Fruit fly (Drosophila melanogaster) whole organism, embryonic: ENCODE data around the gene SmydA-9.

ENCODE experiments used
- Atf3 ChIP-seq: fragments of 200-800 bp; sonication (Bioruptor generic); optimal IDR thresholded peaks from 3 replicates; lab custom pipeline; 2016; ENCODE audit warnings: missing biosample characterization, missing genetic modification characterization
- CG10431 ChIP-seq: fragments of 200-800 bp; sonication (Bioruptor generic); optimal IDR thresholded peaks from 3 replicates; lab custom pipeline; 2018; ENCODE audit warnings: missing biosample characterization, mild to moderate bottlenecking, missing genetic modification characterization
- CG10462 ChIP-seq: fragments of 200-800 bp; sonication (Bioruptor generic); optimal IDR thresholded peaks from 2 replicates; lab custom pipeline; 2016; ENCODE audit warnings: missing biosample characterization, missing genetic modification characterization
- CG12071 ChIP-seq: fragments of 200-800 bp; sonication (Bioruptor generic); optimal IDR thresholded peaks from 3 replicates; lab custom pipeline; 2018; ENCODE audit warnings: missing biosample characterization, mild to moderate bottlenecking, missing genetic modification characterization
- CG12299 ChIP-seq: fragments of 200-800 bp; sonication (Bioruptor generic); optimal IDR thresholded peaks from 2 replicates; lab custom pipeline; 2018; ENCODE audit warnings: missing biosample characterization, mild to moderate bottlenecking, missing genetic modification characterization
- CG12744 ChIP-seq: fragments of 200-800 bp; sonication (Bioruptor generic); optimal IDR thresholded peaks from 2 replicates; lab custom pipeline; 2016; ENCODE audit warnings: missing biosample characterization, missing genetic modification characterization
- CG14050 ChIP-seq: fragments of 200-800 bp; sonication (Bioruptor generic); IDR thresholded peaks from 3 replicates; pipeline ENCODE4 v1.3.6; 2022; ENCODE audit warnings: missing biosample characterization, missing genetic modification characterization
- CG15601 ChIP-seq: fragments of 200-800 bp; sonication (Bioruptor generic); optimal IDR thresholded peaks from 3 replicates; lab custom pipeline; 2019; ENCODE audit warnings: missing biosample characterization, mild to moderate bottlenecking, missing genetic modification characterization, moderate library complexity
- CG18764 ChIP-seq: fragments of 200-800 bp; sonication (Bioruptor generic); optimal IDR thresholded peaks from 3 replicates; lab custom pipeline; 2016; ENCODE audit warnings: missing biosample characterization, missing genetic modification characterization
- CG2889 ChIP-seq: fragments of 200-800 bp; sonication (Bioruptor generic); IDR thresholded peaks from 3 replicates; pipeline ENCODE4 v1.3.6; 2022; ENCODE audit warnings: missing biosample characterization, missing genetic modification characterization
- CG34422 ChIP-seq: fragments of 200-800 bp; sonication (Bioruptor generic); IDR thresholded peaks from 3 replicates; pipeline ENCODE4 v1.3.6; 2022; ENCODE audit warnings: missing biosample characterization, missing genetic modification characterization
- CG3995 ChIP-seq: fragments of 200-800 bp; sonication (Bioruptor generic); optimal IDR thresholded peaks from 3 replicates; lab custom pipeline; 2016; ENCODE audit warnings: missing biosample characterization, missing genetic modification characterization
- CG4424 ChIP-seq: fragments of 200-800 bp; sonication (Bioruptor generic); optimal IDR thresholded peaks from 3 replicates; lab custom pipeline; 2016; ENCODE audit warnings: missing biosample characterization, missing genetic modification characterization
- CG4707 ChIP-seq: fragments of 200-800 bp; sonication (Bioruptor generic); optimal IDR thresholded peaks from 2 replicates; lab custom pipeline; 2018; ENCODE audit warnings: missing biosample characterization, mild to moderate bottlenecking, missing genetic modification characterization, moderate library complexity
- CG6813 ChIP-seq: fragments of 200-800 bp; sonication (Bioruptor generic); optimal IDR thresholded peaks from 2 replicates; lab custom pipeline; 2017; ENCODE audit warnings: missing biosample characterization, missing genetic modification characterization, mild to moderate bottlenecking, moderate library complexity, missing genetic modification reagents
- CG7271 ChIP-seq: fragments of 200-800 bp; sonication (Bioruptor generic); optimal IDR thresholded peaks from 2 replicates; lab custom pipeline; 2018; ENCODE audit warnings: missing biosample characterization, mild to moderate bottlenecking, missing genetic modification characterization, moderate library complexity
- D19B ChIP-seq: fragments of 200-800 bp; sonication (Bioruptor generic); optimal IDR thresholded peaks from 2 replicates; lab custom pipeline; 2017; ENCODE audit warnings: missing biosample characterization, mild to moderate bottlenecking, missing genetic modification characterization
- Dref ChIP-seq: fragments of 200-800 bp; sonication (Bioruptor generic); IDR thresholded peaks from 2 replicates; pipeline ENCODE4 v1.3.6; 2022; ENCODE audit warnings: missing biosample characterization, missing genetic modification characterization
- Drgx ChIP-seq: fragments of 200-800 bp; sonication (Bioruptor generic); IDR thresholded peaks from 2 replicates; pipeline ENCODE4 v1.3.6; 2022; ENCODE audit warnings: missing biosample characterization, missing genetic modification characterization
- Elba2 ChIP-seq: fragments of 200-800 bp; sonication (Bioruptor generic); optimal IDR thresholded peaks from 3 replicates; lab custom pipeline; 2016; ENCODE audit warnings: missing biosample characterization, missing genetic modification characterization
- Fer3 ChIP-seq: fragments of 200-800 bp; sonication (Bioruptor generic); optimal IDR thresholded peaks from 2 replicates; lab custom pipeline; 2018; ENCODE audit warnings: missing biosample characterization, mild to moderate bottlenecking, missing genetic modification characterization, moderate library complexity
- Mrtf ChIP-seq: fragments of 200-800 bp; sonication (Bioruptor generic); IDR thresholded peaks from 3 replicates; pipeline ENCODE4 v1.3.6; 2022; ENCODE audit warnings: missing biosample characterization, missing genetic modification characterization
- NK7.1 ChIP-seq: fragments of 200-800 bp; sonication (Bioruptor generic); optimal IDR thresholded peaks from 3 replicates; lab custom pipeline; 2016; ENCODE audit warnings: missing biosample characterization, missing genetic modification characterization
- Oaz ChIP-seq: fragments of 200-800 bp; sonication (Bioruptor generic); IDR thresholded peaks from 2 replicates; pipeline ENCODE4 v1.3.6; 2022; ENCODE audit warnings: missing biosample characterization, missing genetic modification characterization
- Scr ChIP-seq: fragments of 200-800 bp; sonication (Bioruptor generic); IDR thresholded peaks from 2 replicates; pipeline ENCODE4 v1.3.6; 2022; ENCODE audit warnings: missing biosample characterization, missing genetic modification characterization; ENCODE audit not compliant: partially characterized antibody
- Side ChIP-seq: fragments of 200-800 bp; sonication (Bioruptor generic); optimal IDR thresholded peaks from 2 replicates; lab custom pipeline; 2016; ENCODE audit warnings: missing biosample characterization, missing genetic modification characterization
- Trl ChIP-seq, 3 experiments: fragments of >200 bp in 2 of 3; fragments of 200-800 bp in 1 of 3; sonication (Bioruptor generic) in 1 of 3; optimal IDR thresholded peaks; 2 replicates in 1 of 3; 3 replicates in 2 of 3; lab custom pipeline; 2016 to 2017; ENCODE audit warnings: missing biosample characterization in 1 of 3, missing genetic modification characterization in 1 of 3
- YL-1 ChIP-seq: fragments of 200-800 bp; sonication (Bioruptor generic); optimal IDR thresholded peaks from 3 replicates; lab custom pipeline; 2017; ENCODE audit warnings: missing biosample characterization, mild to moderate bottlenecking, missing genetic modification characterization
- ac ChIP-seq: fragments of 200-800 bp; sonication (Bioruptor generic); optimal IDR thresholded peaks from 3 replicates; lab custom pipeline; 2017; ENCODE audit warnings: missing biosample characterization, mild to moderate bottlenecking, missing genetic modification characterization
- al ChIP-seq: fragments of 200-800 bp; sonication (Bioruptor generic); IDR thresholded peaks from 2 replicates; pipeline ENCODE4 v1.3.6; 2022; ENCODE audit warnings: missing biosample characterization, missing genetic modification characterization
- bowl ChIP-seq: fragments of 200-800 bp; sonication (Bioruptor generic); IDR thresholded peaks from 2 replicates; pipeline ENCODE4 v1.3.6; 2022; ENCODE audit warnings: missing biosample characterization, missing genetic modification characterization
- br ChIP-seq: fragments of >200 bp; optimal IDR thresholded peaks from 2 replicates; lab custom pipeline; 2017
- danr ChIP-seq: fragments of 200-800 bp; sonication (Bioruptor generic); IDR thresholded peaks from 2 replicates; pipeline ENCODE4 v1.3.6; 2022; ENCODE audit warnings: missing biosample characterization, missing genetic modification characterization
- gem ChIP-seq: fragments of 200-800 bp; sonication (Bioruptor generic); optimal IDR thresholded peaks from 2 replicates; lab custom pipeline; 2019; ENCODE audit warnings: missing biosample characterization, mild to moderate bottlenecking, missing genetic modification characterization, moderate library complexity
- hth ChIP-seq: fragments of >200 bp; optimal IDR thresholded peaks from 2 replicates; lab custom pipeline; 2017; ENCODE audit warnings: inconsistent platforms
- jing ChIP-seq: fragments of 200-800 bp; sonication (Bioruptor generic); optimal IDR thresholded peaks from 2 replicates; lab custom pipeline; 2018; ENCODE audit warnings: missing biosample characterization, mild to moderate bottlenecking, missing genetic modification characterization
- kah ChIP-seq: fragments of 200-800 bp; sonication (Bioruptor generic); optimal IDR thresholded peaks from 2 replicates; lab custom pipeline; 2018; ENCODE audit warnings: missing biosample characterization, mild to moderate bottlenecking, missing genetic modification characterization
- kay ChIP-seq: fragments of 200-800 bp; sonication (Bioruptor generic); optimal IDR thresholded peaks from 2 replicates; lab custom pipeline; 2016; ENCODE audit warnings: missing biosample characterization, missing genetic modification characterization
- mirr ChIP-seq: fragments of 200-800 bp; sonication (Bioruptor generic); optimal IDR thresholded peaks from 3 replicates; lab custom pipeline; 2018; ENCODE audit warnings: missing biosample characterization, mild to moderate bottlenecking, missing genetic modification characterization
- nerfin-1 ChIP-seq: fragments of 200-800 bp; sonication (Bioruptor generic); optimal IDR thresholded peaks from 3 replicates; lab custom pipeline; 2019; ENCODE audit warnings: missing biosample characterization, mild to moderate bottlenecking, missing genetic modification characterization, moderate library complexity
- oc ChIP-seq: fragments of 200-800 bp; sonication (Bioruptor generic); optimal IDR thresholded peaks from 2 replicates; lab custom pipeline; 2018; ENCODE audit warnings: missing biosample characterization, mild to moderate bottlenecking, missing genetic modification characterization, moderate library complexity
- pfk ChIP-seq: fragments of 200-800 bp; sonication (Bioruptor generic); optimal IDR thresholded peaks from 2 replicates; lab custom pipeline; 2018; ENCODE audit warnings: missing biosample characterization, mild to moderate bottlenecking, missing genetic modification characterization, moderate library complexity
- pros ChIP-seq: fragments of 200-800 bp; sonication (Bioruptor generic); optimal IDR thresholded peaks from 3 replicates; lab custom pipeline; 2019; ENCODE audit warnings: missing biosample characterization, mild to moderate bottlenecking, missing genetic modification characterization, moderate library complexity
- seq ChIP-seq: fragments of 200-800 bp; sonication (Bioruptor generic); IDR thresholded peaks from 2 replicates; pipeline ENCODE4 v1.3.6; 2022; ENCODE audit warnings: missing biosample characterization, missing genetic modification characterization
- so ChIP-seq: fragments of 200-800 bp; sonication (Bioruptor generic); IDR thresholded peaks from 3 replicates; pipeline ENCODE4 v1.3.6; 2022; ENCODE audit warnings: missing biosample characterization, missing genetic modification characterization
- ttk ChIP-seq: fragments of 200-800 bp; sonication (Bioruptor generic); IDR thresholded peaks from 2 replicates; pipeline ENCODE4 v2.1.2; 2022; ENCODE audit warnings: missing biosample characterization, missing genetic modification characterization
- twi ChIP-seq: fragments of 200-800 bp; optimal IDR thresholded peaks from 2 replicates; lab custom pipeline; 2019; ENCODE audit warnings: missing biosample characterization, mild to moderate bottlenecking, missing genetic modification characterization, moderate library complexity
- tx ChIP-seq: fragments of 200-800 bp; sonication (Bioruptor generic); optimal IDR thresholded peaks from 2 replicates; lab custom pipeline; 2016; ENCODE audit warnings: missing biosample characterization, missing genetic modification characterization

Gene SmydA-9

dm6 chrX:9196362-9196761, 14.3 kb downstream of the SmydA-9 start, which contains the start of gene CG12118 (continued):
- TF ChIP-seq CG14050 (peak; percentile 65), Dref (GFP tag; lab: Robert Waterston, UW) (peak; percentile 63), CG6813 (peak; percentile 17), Scr (GFP tag; lab: Robert Waterston, UW) (peak; percentile 95), jing (GFP tag; lab: Kevin White, UChicago) (no peak), mirr (GFP tag; lab: Kevin White, UChicago) (no peak), Elba2 (GFP tag; lab: Kevin White, UChicago) (peak; percentile 23), so (GFP tag; lab: Robert Waterston, UW) (peak; percentile 56; the same call in 1 of the 3 replicates), ac (GFP tag; lab: Kevin White, UChicago) (no peak), Drgx (GFP tag; lab: Robert Waterston, UW) (peak; percentile 62), CG15601 (tag; lab: Kevin White, UChicago) (peak; percentile 77), kah (GFP tag; lab: Kevin White, UChicago) (no peak), br (lab: Kevin White, UChicago) (no peak), CG7271 (tag; lab: Kevin White, UChicago) (peak; percentile 3), CG34422 (peak; percentile 85), CG2889 (GFP tag; lab: Robert Waterston, UW) (peak; percentile 84), hth (lab: Kevin White, UChicago) (no peak), CG12071 (GFP tag; lab: Kevin White, UChicago) (no peak), Fer3 (tag; lab: Kevin White, UChicago) (peak; percentile 75), CG3995 (GFP tag; lab: Kevin White, UChicago) (peak; percentile 21), pfk (GFP tag; lab: Kevin White, UChicago) (no peak), gem (tag; lab: Kevin White, UChicago) (peak; percentile 91), CG4707 (GFP tag; lab: Kevin White, UChicago) (no peak), Side (peak; percentile 3), Mrtf (GFP tag; lab: Robert Waterston, UW) (no peak), oc (tag; lab: Kevin White, UChicago) (peak; percentile 54), YL-1 (GFP tag; lab: Kevin White, UChicago) (peak; percentile 44), danr (GFP tag; lab: Robert Waterston, UW) (0 out of 2 replicates have a peak, but pooled peaks have one; percentile 46), nerfin-1 (tag; lab: Kevin White, UChicago) (peak; percentile 59), Oaz (peak; percentile 48; the same call in 1 of the 2 replicates), pros (no peak), kay (GFP tag; lab: Kevin White, UChicago) (peak; percentile 62), CG12744 (GFP tag; lab: Kevin White, UChicago) (no peak), ttk (GFP tag; lab: Robert Waterston, UW) (peak; percentile 71), bowl (GFP tag; lab: Robert Waterston, UW) (no peak), seq (GFP tag; lab: Robert Waterston, UW) (peak; percentile 73), al (GFP tag; lab: Robert Waterston, UW) (peak; percentile 86), NK7.1 (no peak), Atf3 (GFP tag; lab: Kevin White, UChicago) (no peak), twi (tag; lab: Kevin White, UChicago) (peak; percentile 22), tx (GFP tag; lab: Kevin White, UChicago) (peak; percentile 12), D19B (GFP tag; lab: Kevin White, UChicago) (no peak), CG12299 (tag; lab: Kevin White, UChicago) (peak; percentile 51), CG4424 (GFP tag; lab: Kevin White, UChicago) (peak; percentile 77), CG10462 (GFP tag; lab: Kevin White, UChicago) (peak; percentile 72), Trl (optimal IDR thresholded peaks at IDR 0.05; lab: Kevin White, UChicago) (no peak), Trl (GFP tag; optimal IDR thresholded peaks at IDR 0.05; lab: Kevin White, UChicago) (peak; percentile 55), CG18764 (peak; percentile 74), CG10431 (no peak)
